ENCODE assay signal across 4 fruit fly cellular contexts in genomic region chr2L:3148959-3149591, dm6.
A peak's percentile ranks its signal among the peaks of the same experiment; 100 is the strongest.
TF ChIP-seq lines count a peak whose summit lies in the region.

No protein-coding gene starts in this region.

- TF ChIP-seq CTCF in whole organism, embryonic (GFP tag; optimal IDR thresholded peaks at IDR 0.05; lab: Kevin White, UChicago): no peak

TF ChIP-seq in whole organism, embryonic, 481 proteins besides CTCF, POLR2A, EP300 and RAD21 (continues in another document):
- TF ChIP-seq Xrp1 (GFP tag; IDR thresholded peaks at IDR 0.05; lab: Robert Waterston, UW) (peak; percentile 42; the same call in 1 of the 2 replicates), fd64A (GFP tag; optimal IDR thresholded peaks at IDR 0.05; lab: Kevin White, UChicago) (peak; percentile 2), Asciz (GFP tag; optimal IDR thresholded peaks at IDR 0.05; lab: Kevin White, UChicago) (peak; percentile 7), dmrt11E (tag; optimal IDR thresholded peaks at IDR 0.05; lab: Kevin White, UChicago) (peak; percentile 19), hkb (optimal IDR thresholded peaks at IDR 0.05; lab: Kevin White, UChicago) (no peak), hkb (GFP tag; IDR thresholded peaks at IDR 0.05; lab: Robert Waterston, UW) (0 out of 2 replicates have a peak, but pooled peaks have one; percentile 30), CG12219 (GFP tag; optimal IDR thresholded peaks at IDR 0.05; lab: Kevin White, UChicago) (no peak), Med (GFP tag; lab: Kevin White, UChicago) (peak; percentile 69), zf30C (GFP tag; optimal IDR thresholded peaks at IDR 0.05; lab: Kevin White, UChicago) (peak; percentile 33), CG2202 (tag; optimal IDR thresholded peaks at IDR 0.05; lab: Kevin White, UChicago) (no peak), Chrac-16 (GFP tag; optimal IDR thresholded peaks at IDR 0.05; lab: Kevin White, UChicago) (no peak), CG4424 (GFP tag; optimal IDR thresholded peaks at IDR 0.05; lab: Kevin White, UChicago) (peak; percentile 1), phol (tag; optimal IDR thresholded peaks at IDR 0.05; lab: Kevin White, UChicago) (no peak), fd96Cb (tag; optimal IDR thresholded peaks at IDR 0.05; lab: Kevin White, UChicago) (peak; percentile 18), CG8359 (GFP tag; optimal IDR thresholded peaks at IDR 0.05; lab: Kevin White, UChicago; ENCODE audit: borderline replicate concordance) (peak; percentile 27), gcm (GFP tag; optimal IDR thresholded peaks at IDR 0.05; lab: Kevin White, UChicago) (peak; percentile 42), bsh (GFP tag; optimal IDR thresholded peaks at IDR 0.05; lab: Kevin White, UChicago) (peak in 1 of 2 experiments; percentile 0), CG4360 (GFP tag; IDR thresholded peaks at IDR 0.05; lab: Robert Waterston, UW) (peak; percentile 84), Xbp1 (GFP tag; optimal IDR thresholded peaks at IDR 0.05; lab: Kevin White, UChicago) (peak; percentile 6), Drgx (GFP tag; IDR thresholded peaks at IDR 0.05; lab: Robert Waterston, UW) (peak; percentile 39; the same call in 1 of the 2 replicates), CG2712 (tag; optimal IDR thresholded peaks at IDR 0.05; lab: Kevin White, UChicago) (peak; percentile 16), CG18262 (tag; optimal IDR thresholded peaks at IDR 0.05; lab: Kevin White, UChicago) (no peak)

TF ChIP-seq in whole organism, prepupa, 60 proteins besides CTCF, POLR2A, EP300 and RAD21 (continues in another document):
- TF ChIP-seq CG11294 (GFP tag; IDR thresholded peaks at IDR 0.05; lab: Robert Waterston, UW): peak; percentile 51
- TF ChIP-seq CG3032 (tag; optimal IDR thresholded peaks at IDR 0.05; lab: Kevin White, UChicago): no peak
- no peak for TF ChIP-seq CG16779 (tag; optimal IDR thresholded peaks at IDR 0.05; lab: Kevin White, UChicago)
- TF ChIP-seq CG6792 (GFP tag; optimal IDR thresholded peaks at IDR 0.05; lab: Kevin White, UChicago): no peak
- peak; percentile 50 for TF ChIP-seq Eip78C (GFP tag; lab: Kevin White, UChicago)
- no peak for TF ChIP-seq CG8319 (GFP tag; optimal IDR thresholded peaks at IDR 0.05; lab: Kevin White, UChicago)
- no peak for TF ChIP-seq acj6 (GFP tag; optimal IDR thresholded peaks at IDR 0.05; lab: Kevin White, UChicago)
- no peak for TF ChIP-seq CG11902 (GFP tag; optimal IDR thresholded peaks at IDR 0.05; lab: Kevin White, UChicago)
- TF ChIP-seq Eip75B (GFP tag; optimal IDR thresholded peaks at IDR 0.05; lab: Kevin White, UChicago): no peak
- no peak for TF ChIP-seq cyc (GFP tag; optimal IDR thresholded peaks at IDR 0.05; lab: Kevin White, UChicago)
- TF ChIP-seq CG7368 (GFP tag; optimal IDR thresholded peaks at IDR 0.05; lab: Kevin White, UChicago): no peak
- TF ChIP-seq net (GFP tag; optimal IDR thresholded peaks at IDR 0.05; lab: Kevin White, UChicago): peak; percentile 15
- TF ChIP-seq Ets21C (GFP tag; optimal IDR thresholded peaks at IDR 0.05; lab: Kevin White, UChicago): no peak
- peak; percentile 15 for TF ChIP-seq CG4318 (GFP tag; optimal IDR thresholded peaks at IDR 0.05; lab: Kevin White, UChicago)
- no peak for TF ChIP-seq CG11762 (GFP tag; optimal IDR thresholded peaks at IDR 0.05; lab: Kevin White, UChicago; ENCODE audit: insufficient read depth)
- peak; percentile 69; the same call in 2 of the 3 replicates for TF ChIP-seq CG8119 (GFP tag; IDR thresholded peaks at IDR 0.05; lab: Robert Waterston, UW)
- TF ChIP-seq CG10669 (GFP tag; optimal IDR thresholded peaks at IDR 0.05; lab: Kevin White, UChicago): no peak
- no peak for TF ChIP-seq dsx (GFP tag; optimal IDR thresholded peaks at IDR 0.05; lab: Kevin White, UChicago; ENCODE audit: poor library complexity, severe bottlenecking)
- TF ChIP-seq spab (GFP tag; optimal IDR thresholded peaks at IDR 0.05; lab: Kevin White, UChicago): no peak
- no peak for TF ChIP-seq CG6808 (GFP tag; optimal IDR thresholded peaks at IDR 0.05; lab: Kevin White, UChicago)
- no peak for TF ChIP-seq salr (GFP tag; optimal IDR thresholded peaks at IDR 0.05; lab: Kevin White, UChicago)
- no peak for TF ChIP-seq Sox102F (GFP tag; optimal IDR thresholded peaks at IDR 0.05; lab: Kevin White, UChicago)
- TF ChIP-seq CG6854 (GFP tag; optimal IDR thresholded peaks at IDR 0.05; lab: Kevin White, UChicago): no peak
- TF ChIP-seq lz (GFP tag; optimal IDR thresholded peaks at IDR 0.05; lab: Kevin White, UChicago): no peak

TF ChIP-seq in whole organism, pupa, 21 proteins besides CTCF, POLR2A, EP300 and RAD21:
- TF ChIP-seq D1 (tag; optimal IDR thresholded peaks at IDR 0.05; lab: Kevin White, UChicago): no peak
- peak; percentile 29 for TF ChIP-seq Pif1A (GFP tag; optimal IDR thresholded peaks at IDR 0.05; lab: Kevin White, UChicago)
- TF ChIP-seq CG32121 (GFP tag; IDR thresholded peaks at IDR 0.05; lab: Robert Waterston, UW): peak; percentile 74
- no peak for TF ChIP-seq CG13204 (GFP tag; optimal IDR thresholded peaks at IDR 0.05; lab: Kevin White, UChicago)
- TF ChIP-seq CG15710 (tag; optimal IDR thresholded peaks at IDR 0.05; lab: Kevin White, UChicago): no peak
- peak; percentile 48 for TF ChIP-seq CG8301 (tag; optimal IDR thresholded peaks at IDR 0.05; lab: Kevin White, UChicago)
- TF ChIP-seq Ets98B (GFP tag; IDR thresholded peaks at IDR 0.05; lab: Robert Waterston, UW): peak; percentile 73
- TF ChIP-seq CG4496 (GFP tag; IDR thresholded peaks at IDR 0.05; lab: Robert Waterston, UW): peak; percentile 74; the same call in 2 of the 3 replicates
- TF ChIP-seq Pif1B (GFP tag; optimal IDR thresholded peaks at IDR 0.05; lab: Kevin White, UChicago): no peak
- peak; percentile 80 for TF ChIP-seq fd96Ca (GFP tag; IDR thresholded peaks at IDR 0.05; lab: Robert Waterston, UW)
- TF ChIP-seq Snoo (tag; optimal IDR thresholded peaks at IDR 0.05; lab: Kevin White, UChicago): no peak
- no peak for TF ChIP-seq CG8159 (tag; optimal IDR thresholded peaks at IDR 0.05; lab: Kevin White, UChicago)
- no peak for TF ChIP-seq EcR (GFP tag; optimal IDR thresholded peaks at IDR 0.05; lab: Kevin White, UChicago)
- TF ChIP-seq rn (GFP tag; IDR thresholded peaks at IDR 0.05; lab: Robert Waterston, UW): no peak
- no peak for TF ChIP-seq CG34367 (tag; optimal IDR thresholded peaks at IDR 0.05; lab: Kevin White, UChicago)
- no peak for TF ChIP-seq CG9948 (tag; optimal IDR thresholded peaks at IDR 0.05; lab: Kevin White, UChicago)
- peak; percentile 46; the same call in 1 of the 2 replicates for TF ChIP-seq CG12605 (GFP tag; IDR thresholded peaks at IDR 0.05; lab: Robert Waterston, UW)
- TF ChIP-seq gl (tag; optimal IDR thresholded peaks at IDR 0.05; lab: Kevin White, UChicago): no peak
- no peak for TF ChIP-seq CG10348 (GFP tag; IDR thresholded peaks at IDR 0.05; lab: Robert Waterston, UW)
- TF ChIP-seq CG17806 (tag; optimal IDR thresholded peaks at IDR 0.05; lab: Kevin White, UChicago): no peak
TF ChIP-seq in whole organism, pupa: peak in this region for 7.

TF ChIP-seq in whole organism, wandering third instar larva, 38 proteins besides CTCF, POLR2A, EP300 and RAD21:
- TF ChIP-seq Dfd (GFP tag; optimal IDR thresholded peaks at IDR 0.05; lab: Kevin White, UChicago) (peak; percentile 64), Myc (optimal IDR thresholded peaks at IDR 0.05; lab: Kevin White, UChicago) (no peak)
TF ChIP-seq in whole organism, wandering third instar larva: peak in this region for 1.

Comparison
In these comparisons a context has a peak if more than half of its experiments do, and no peak if none do; other contexts are left out.
1. Of the 7 proteins assayed by ChIP-seq in both whole organism, embryonic and whole organism, prepupa: peak only in whole organism, embryonic: none; only in whole organism, prepupa: Gug and Lpt; in both: none; in neither: 5.